Fruit fly (Drosophila melanogaster): ENCODE measurements around the gene CG4325.
A peak's percentile ranks its signal among the peaks of the same experiment; 100 is the strongest.

CG4325 gene

dm6 chrX:2073325-2073724, 29.7 kb upstream of the CG4325 start, which contains the start of gene CG4199:
CG4199 (minus strand) TSS chrX:2073483.
- TF ChIP-seq amos (GFP tag; IDR thresholded peaks at IDR 0.05; ENCODE audit: partially characterized antibody) = peak; percentile 37; the same call in 1 of the 2 replicates
- TF ChIP-seq lilli (GFP tag; optimal IDR thresholded peaks at IDR 0.05) = peak; percentile 20
- no peak for TF ChIP-seq CG1233 (GFP tag; optimal IDR thresholded peaks at IDR 0.05)
- peak; percentile 15 for TF ChIP-seq luna (GFP tag; optimal IDR thresholded peaks at IDR 0.05)
- TF ChIP-seq YL-1 (GFP tag; optimal IDR thresholded peaks at IDR 0.05) = peak; percentile 24
- peak; percentile 19; the same call in 1 of the 2 replicates for TF ChIP-seq onecut (GFP tag; IDR thresholded peaks at IDR 0.05)
- peak; percentile 10 for TF ChIP-seq fu2 (GFP tag; optimal IDR thresholded peaks at IDR 0.05)
- TF ChIP-seq CG2712 (tag; optimal IDR thresholded peaks at IDR 0.05) = peak; percentile 2
- TF ChIP-seq crp (GFP tag; optimal IDR thresholded peaks at IDR 0.05) = peak in 1 of 2 experiments; percentile 7
- peak; percentile 35; the same call in 1 of the 2 replicates for TF ChIP-seq unc-4 (GFP tag; IDR thresholded peaks at IDR 0.05; ENCODE audit: partially characterized antibody)
- TF ChIP-seq CG9727 (GFP tag; optimal IDR thresholded peaks at IDR 0.05) = peak; percentile 16
- TF ChIP-seq Bgb (GFP tag; IDR thresholded peaks at IDR 0.05; ENCODE audit: partially characterized antibody) = peak; percentile 52
- peak; percentile 18 for TF ChIP-seq Jarid2 (GFP tag; optimal IDR thresholded peaks at IDR 0.05)
- peak; percentile 23 for TF ChIP-seq CG4617 (GFP tag; optimal IDR thresholded peaks at IDR 0.05; ENCODE audit: borderline replicate concordance)
- no peak for TF ChIP-seq br (optimal IDR thresholded peaks at IDR 0.05)
- no peak for TF ChIP-seq Antp (GFP tag; optimal IDR thresholded peaks at IDR 0.05)
- peak; percentile 36; the same call in 1 of the 3 replicates for TF ChIP-seq CG6791 (GFP tag; IDR thresholded peaks at IDR 0.05; ENCODE audit: partially characterized antibody)
- no peak for TF ChIP-seq sim (GFP tag; IDR thresholded peaks at IDR 0.05)
- peak; percentile 0 for TF ChIP-seq CG33213 (GFP tag; optimal IDR thresholded peaks at IDR 0.05)
- peak; percentile 35 for TF ChIP-seq sens (GFP tag)
- no peak for TF ChIP-seq CG8290 (GFP tag; optimal IDR thresholded peaks at IDR 0.05)
- peak in 1 of 2 experiments; percentile 80 for TF ChIP-seq CG8290 (tag; optimal IDR thresholded peaks at IDR 0.05)
- no peak for TF ChIP-seq CG10565 (GFP tag; optimal IDR thresholded peaks at IDR 0.05)
- TF ChIP-seq CG11504 (tag; optimal IDR thresholded peaks at IDR 0.05) = peak; percentile 25
- peak; percentile 51 for TF ChIP-seq CTCF (GFP tag; optimal IDR thresholded peaks at IDR 0.05)
- peak; percentile 96 for TF ChIP-seq CG15514 (GFP tag; optimal IDR thresholded peaks at IDR 0.05)
- peak; percentile 72 for TF ChIP-seq Dp (GFP tag; optimal IDR thresholded peaks at IDR 0.05)
- TF ChIP-seq CG4424 (GFP tag; optimal IDR thresholded peaks at IDR 0.05) = no peak
- peak; percentile 82 for TF ChIP-seq gfzf (GFP tag; optimal IDR thresholded peaks at IDR 0.05)
- TF ChIP-seq z (GFP tag; IDR thresholded peaks at IDR 0.05) = peak; percentile 81; the same call in 2 of the 3 replicates
- no peak for TF ChIP-seq CG5953 (GFP tag; IDR thresholded peaks at IDR 0.05)
- peak; percentile 41 for TF ChIP-seq ftz-f1 (GFP tag; optimal IDR thresholded peaks at IDR 0.05)
- TF ChIP-seq CHES-1-like (GFP tag; optimal IDR thresholded peaks at IDR 0.05) = peak; percentile 52
- peak; percentile 39 for TF ChIP-seq stwl (tag; optimal IDR thresholded peaks at IDR 0.05)
- peak; percentile 80 for TF ChIP-seq E2f2 (GFP tag; IDR thresholded peaks at IDR 0.05)
- peak; percentile 29; the same call in 1 of the 3 replicates for TF ChIP-seq Opbp (GFP tag; IDR thresholded peaks at IDR 0.05; ENCODE audit: partially characterized antibody)
- no peak for TF ChIP-seq ewg (GFP tag; optimal IDR thresholded peaks at IDR 0.05)
- peak; percentile 41 for TF ChIP-seq trem (tag; optimal IDR thresholded peaks at IDR 0.05)
- peak; percentile 20 for TF ChIP-seq da (GFP tag; optimal IDR thresholded peaks at IDR 0.05)
- peak; percentile 49 for TF ChIP-seq BEAF-32 (GFP tag; optimal IDR thresholded peaks at IDR 0.05)
- no peak for TF ChIP-seq CG1602 (GFP tag; optimal IDR thresholded peaks at IDR 0.05)
- TF ChIP-seq nmo (GFP tag; optimal IDR thresholded peaks at IDR 0.05) = peak; percentile 24
- peak; percentile 5 for TF ChIP-seq ac (GFP tag; optimal IDR thresholded peaks at IDR 0.05)
- peak in 1 of 2 experiments; percentile 35 for TF ChIP-seq Pdp1 (GFP tag; optimal IDR thresholded peaks at IDR 0.05)
- TF ChIP-seq CG12659 (GFP tag; optimal IDR thresholded peaks at IDR 0.05) = peak; percentile 47
- no peak for TF ChIP-seq Rx (GFP tag; IDR thresholded peaks at IDR 0.05)
- TF ChIP-seq pzg (GFP tag; optimal IDR thresholded peaks at IDR 0.05) = peak; percentile 89
- TF ChIP-seq CG12769 (tag; optimal IDR thresholded peaks at IDR 0.05) = peak; percentile 32
- peak; percentile 20; the same call in 1 of the 2 replicates for TF ChIP-seq sna (GFP tag; IDR thresholded peaks at IDR 0.05; ENCODE audit: partially characterized antibody)
- TF ChIP-seq nom (GFP tag; optimal IDR thresholded peaks at IDR 0.05) = peak; percentile 27
